Worm (Caenorhabditis elegans): ENCODE results near the gene T28A11.19.
A peak's percentile ranks its signal among the peaks of the same experiment; 100 is the strongest.

Gene T28A11.19

ce11 chrV:3282957-3283356 lies 13.6 kb upstream of the T28A11.19 start, which contains the start of gene str-64:
str-64 (plus strand) TSS chrV:3283257.
- TF ChIP-seq akir-1 (GFP tag; optimal IDR thresholded peaks at IDR 0.05) (no peak), unc-62 (GFP tag; optimal IDR thresholded peaks at IDR 0.05) (no peak), unc-130 (GFP tag; optimal IDR thresholded peaks at IDR 0.05) (no peak), ceh-27 (GFP tag; optimal IDR thresholded peaks at IDR 0.05) (no peak), hmg-20 (GFP tag; IDR thresholded peaks at IDR 0.05) (no peak), zim-3 (tag; optimal IDR thresholded peaks at IDR 0.05) (no peak), madf-8 (GFP tag; conservative IDR thresholded peaks at IDR 0.05) (no peak), ztf-18 (tag; optimal IDR thresholded peaks at IDR 0.05) (no peak), dox-1 (GFP tag; IDR thresholded peaks at IDR 0.05) (no peak), ceh-91 (GFP tag; IDR thresholded peaks at IDR 0.05) (no peak), tlf-1 (GFP tag; optimal IDR thresholded peaks at IDR 0.05) (no peak), egl-18 (GFP tag; IDR thresholded peaks at IDR 0.05) (no peak), F33H1.4 (GFP tag; IDR thresholded peaks at IDR 0.05) (no peak), snpc-1.1 (tag; optimal IDR thresholded peaks at IDR 0.05; ENCODE audit: insufficient read depth) (no peak)

- TF ChIP-seq aptf-2 (GFP tag; conservative IDR thresholded peaks at IDR 0.05) (no peak), madf-3 (GFP tag; IDR thresholded peaks at IDR 0.05) (0 out of 2 replicates have a peak, but pooled peaks have one; percentile 28), egl-44 (GFP tag; IDR thresholded peaks at IDR 0.05) (no peak), tlf-1 (GFP tag; optimal IDR thresholded peaks at IDR 0.05) (no peak)
These were observed 12.2 kb upstream of the T28A11.19 start, which contains the start of gene T28A11.25 for ce11 chrV:3281523-3281922. T28A11.25 (plus strand) TSS chrV:3281823.

ce11 chrV:3280009-3280408 lies 10.7 kb upstream of the T28A11.19 start, which contains the start of gene T28A11.2:
T28A11.2 (plus strand) TSS chrV:3280379.
- TF ChIP-seq nfyb-1 (GFP tag; IDR thresholded peaks at IDR 0.05) = no peak
- TF ChIP-seq ztf-18 (tag; optimal IDR thresholded peaks at IDR 0.05) = no peak
- no peak for TF ChIP-seq attf-5 (GFP tag; optimal IDR thresholded peaks at IDR 0.05)

ce11 chrV:3279138-3279537 lies 9.8 kb upstream of the T28A11.19 start:
- no peak for TF ChIP-seq T26A5.8 (tag; optimal IDR thresholded peaks at IDR 0.05)
- no peak for TF ChIP-seq efl-1 (GFP tag; optimal IDR thresholded peaks at IDR 0.05)
- TF ChIP-seq ztf-22 (GFP tag; optimal IDR thresholded peaks at IDR 0.05) = no peak
- no peak for TF ChIP-seq ztf-26 (tag; optimal IDR thresholded peaks at IDR 0.05)
- TF ChIP-seq nfya-2 (GFP tag; IDR thresholded peaks at IDR 0.05) = no peak
- no peak for TF ChIP-seq F22D6.2 (tag; optimal IDR thresholded peaks at IDR 0.05)
- TF ChIP-seq lin-40 (tag; optimal IDR thresholded peaks at IDR 0.05) = no peak
- TF ChIP-seq F57A8.1 (GFP tag; optimal IDR thresholded peaks at IDR 0.05) = no peak
- TF ChIP-seq ceh-79 (tag; optimal IDR thresholded peaks at IDR 0.05) = no peak

ce11 chrV:3278101-3278639 lies 8.9 kb upstream of the T28A11.19 start, which contains the start of gene fbxa-64:
fbxa-64 (minus strand) TSS chrV:3278151.
- TF ChIP-seq ZK185.1 (tag; optimal IDR thresholded peaks at IDR 0.05; ENCODE audit: poor library complexity, severe bottlenecking) (no peak), Y79H2A.3 (GFP tag; conservative IDR thresholded peaks at IDR 0.05) (no peak), unc-62 (GFP tag; optimal IDR thresholded peaks at IDR 0.05) (no peak), ceh-40 (GFP tag; IDR thresholded peaks at IDR 0.05) (no peak), nhr-179 (tag; optimal IDR thresholded peaks at IDR 0.05) (no peak), him-1 (tag; optimal IDR thresholded peaks at IDR 0.05) (no peak), F39B2.1 (GFP tag; IDR thresholded peaks at IDR 0.05) (no peak), athp-1 (tag; optimal IDR thresholded peaks at IDR 0.05) (no peak), snpc-4 (GFP tag; optimal IDR thresholded peaks at IDR 0.05) (no peak), snpc-4 (tag; optimal IDR thresholded peaks at IDR 0.05) (no peak), pha-4 (tag; optimal IDR thresholded peaks at IDR 0.05) (no peak)

All from whole organism, young adult.